Worm (Caenorhabditis elegans) whole organism, L4 larva: Measurements from ENCODE around the gene math-26.
"Not testable (repeated sequence)": the region's sequence is repeated elsewhere in the genome, so short reads cannot be mapped to it uniquely, and the experiment has no call there.

Source experiments
- F10B5.3 ChIP-seq: sonication (generic microtip); optimal IDR thresholded peaks from 2 replicates; lab custom pipeline; 2016; ENCODE audit warnings: mild to moderate bottlenecking, missing genetic modification characterization, missing compliant biosample characterization
- T26A8.4 ChIP-seq: fragments of 200-800 bp; sonication (Bioruptor generic); IDR thresholded peaks from 2 replicates; pipeline ENCODE4 v1.3.6; 2022; ENCODE audit warnings: missing genetic modification characterization, missing compliant biosample characterization
- aha-1 ChIP-seq: fragments of 150-350 bp; peaks from one replicate; lab custom pipeline; 2014; ENCODE audit warnings: missing biosample characterization, missing genetic modification characterization
- attf-4 ChIP-seq: sonication (generic microtip); optimal IDR thresholded peaks from 3 replicates; lab custom pipeline; 2017; ENCODE audit warnings: missing biosample characterization, missing genetic modification characterization
- ceh-20 ChIP-seq: fragments of 200-800 bp; sonication (Bioruptor generic); IDR thresholded peaks from 2 replicates; pipeline ENCODE4 v1.3.6; 2022; ENCODE audit warnings: missing genetic modification reagents, missing genetic modification characterization, missing compliant biosample characterization
- ceh-28 ChIP-seq: fragments of 150-350 bp; optimal IDR thresholded peaks from 2 replicates; lab custom pipeline; 2014; ENCODE audit warnings: missing biosample characterization, missing genetic modification reagents, missing genetic modification characterization
- cey-2 ChIP-seq: sonication (generic microtip); optimal IDR thresholded peaks from 3 replicates; lab custom pipeline; 2017; ENCODE audit warnings: missing genetic modification characterization, mild to moderate bottlenecking, missing compliant biosample characterization, antibody characterized with exemption, borderline replicate concordance; ENCODE audit not compliant: insufficient read depth
- ctbp-1 ChIP-seq: fragments of 200-800 bp; sonication (Bioruptor generic); IDR thresholded peaks from 2 replicates; pipeline ENCODE4 v1.3.6; 2022; ENCODE audit warnings: missing genetic modification reagents, missing genetic modification characterization, missing compliant biosample characterization
- daf-16 ChIP-seq, 3 experiments: sonication (generic microtip); optimal IDR thresholded peaks; 2 replicates each; lab custom pipeline; 2016 to 2017; ENCODE audit warnings: missing genetic modification characterization in 3 of 3, missing genetic modification reagents in 3 of 3, mild to moderate bottlenecking in 2 of 3, missing compliant biosample characterization in 2 of 3, missing biosample characterization in 1 of 3, moderate library complexity in 1 of 3
- daf-19 ChIP-seq: fragments of 200-800 bp; sonication (Bioruptor generic); conservative IDR thresholded peaks from 2 replicates; pipeline ENCODE4 v1.3.6; 2022; ENCODE audit warnings: missing genetic modification characterization, missing compliant biosample characterization
- dmd-6 ChIP-seq: fragments of 200-800 bp; sonication (Bioruptor generic); IDR thresholded peaks from 2 replicates; pipeline ENCODE4 v1.3.6; 2022; ENCODE audit warnings: missing genetic modification reagents, missing genetic modification characterization, missing compliant biosample characterization
- duxl-1 ChIP-seq: sonication (generic microtip); optimal IDR thresholded peaks from 2 replicates; lab custom pipeline; 2016; ENCODE audit warnings: mild to moderate bottlenecking, missing genetic modification characterization, moderate library complexity, missing compliant biosample characterization; ENCODE audit not compliant: poor library complexity
- hlh-11 ChIP-seq: fragments of 200-800 bp; sonication (Bioruptor generic); optimal IDR thresholded peaks from 2 replicates; lab custom pipeline; 2018; ENCODE audit warnings: mild to moderate bottlenecking, missing genetic modification characterization, missing compliant biosample characterization
- hlh-30 ChIP-seq: sonication (generic microtip); optimal IDR thresholded peaks from 2 replicates; lab custom pipeline; 2017; ENCODE audit warnings: antibody characterized with exemption, mild to moderate bottlenecking, missing genetic modification characterization, missing compliant biosample characterization; ENCODE audit not compliant: insufficient read depth
- lin-1 ChIP-seq: fragments of 200-800 bp; sonication (Bioruptor generic); IDR thresholded peaks from 2 replicates; pipeline ENCODE4 v1.3.6; 2022; ENCODE audit warnings: missing genetic modification reagents, missing genetic modification characterization, missing compliant biosample characterization
- lin-15B ChIP-seq: fragments of 150-350 bp; sonication (generic microtip); optimal IDR thresholded peaks from 3 replicates; lab custom pipeline; 2014; ENCODE audit warnings: missing biosample characterization, missing genetic modification characterization
- lir-3 ChIP-seq: sonication (generic microtip); optimal IDR thresholded peaks from 2 replicates; lab custom pipeline; 2016; ENCODE audit warnings: mild to moderate bottlenecking, missing genetic modification characterization, missing compliant biosample characterization
- nhr-10 ChIP-seq: fragments of 150-350 bp; optimal IDR thresholded peaks from 2 replicates; lab custom pipeline; 2014; ENCODE audit warnings: missing biosample characterization, missing genetic modification characterization
- nhr-28 ChIP-seq: fragments of 150-350 bp; optimal IDR thresholded peaks from 2 replicates; lab custom pipeline; 2014; ENCODE audit warnings: missing biosample characterization, missing genetic modification characterization
- nhr-42 ChIP-seq: fragments of 200-800 bp; sonication (Bioruptor generic); IDR thresholded peaks from 2 replicates; pipeline ENCODE4 v1.3.6; 2022; ENCODE audit warnings: missing genetic modification characterization, missing compliant biosample characterization
- nhr-76 ChIP-seq: fragments of 150-350 bp; optimal IDR thresholded peaks from 2 replicates; lab custom pipeline; 2014; ENCODE audit warnings: missing biosample characterization, missing genetic modification characterization
- php-3 ChIP-seq: fragments of 200-800 bp; sonication (Bioruptor generic); IDR thresholded peaks from 2 replicates; pipeline ENCODE4 v1.3.6; 2022; ENCODE audit warnings: missing genetic modification reagents, missing genetic modification characterization, missing compliant biosample characterization
- pqm-1 ChIP-seq: sonication (generic microtip); optimal IDR thresholded peaks from 2 replicates; lab custom pipeline; 2017; ENCODE audit warnings: missing biosample characterization, missing genetic modification characterization
- sdz-12 ChIP-seq: fragments of 200-800 bp; sonication (Bioruptor generic); optimal IDR thresholded peaks from 2 replicates; lab custom pipeline; 2018; ENCODE audit warnings: mild to moderate bottlenecking, missing genetic modification characterization, missing compliant biosample characterization
- skn-1 ChIP-seq: fragments of 150-350 bp; optimal IDR thresholded peaks from 2 replicates; lab custom pipeline; 2014; ENCODE audit warnings: missing biosample characterization, missing genetic modification characterization
- unc-62 ChIP-seq, 3 experiments: fragments of 150-350 bp in 1 of 3; sonication (generic microtip); optimal IDR thresholded peaks in 2 of 3; peaks in 1 of 3; 1 replicate in 1 of 3; 2 replicates in 2 of 3; lab custom pipeline; 2014 to 2017; ENCODE audit warnings: missing biosample characterization in 3 of 3, missing genetic modification characterization in 3 of 3, missing genetic modification reagents in 3 of 3, missing genotype in 1 of 3
- ztf-11 ChIP-seq: fragments of 150-350 bp; optimal IDR thresholded peaks from 2 replicates; lab custom pipeline; 2014; ENCODE audit warnings: missing biosample characterization, missing genetic modification characterization
- ztf-7 ChIP-seq: fragments of 150-350 bp; optimal IDR thresholded peaks from 2 replicates; lab custom pipeline; 2014; ENCODE audit warnings: missing biosample characterization, missing genetic modification characterization

The math-26 gene

DNA sequence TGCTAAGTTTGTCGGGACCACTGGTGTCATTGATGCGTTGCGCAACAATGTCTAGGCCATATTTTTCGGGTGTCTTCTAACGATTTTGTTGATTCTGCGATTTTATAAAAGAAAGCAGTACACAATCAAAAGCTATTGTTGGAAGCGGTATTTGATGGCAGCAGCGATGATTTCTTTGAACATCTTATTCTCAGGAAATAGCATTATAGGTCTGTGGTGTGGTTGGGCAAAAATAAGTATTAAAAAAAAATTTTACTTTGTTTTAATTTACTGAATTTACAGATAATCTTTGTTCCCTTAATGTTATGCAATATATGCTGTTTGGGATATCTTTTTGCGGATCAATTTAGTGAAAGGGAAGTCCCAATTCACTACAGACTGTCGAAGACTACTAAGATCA lies 14.4 kb upstream of the math-26 start, which contains the start of gene F36H5.10:
TSS of gene F36H5.10 (plus strand) at position 301 of the 400 bp plus-strand sequence.
- TF ChIP-seq aha-1 = peak; percentile 7
- TF ChIP-seq ztf-11 (tag; lab: Kevin White, UChicago) = no peak
- TF ChIP-seq, all 104 proteins: peak for 1

ce11 chrII:1759602-1760001 lies 11.8 kb upstream of the math-26 start, which contains the start of gene F36H5.18:
Gene F36H5.18 (plus strand): TSS chrII:1759902.
- TF ChIP-seq attf-4 (tag; lab: Kevin White, UChicago) = no peak
- TF ChIP-seq F10B5.3 = no peak
- TF ChIP-seq duxl-1 = no peak
- no peak for TF ChIP-seq ztf-7 (tag; lab: Kevin White, UChicago)
- TF ChIP-seq cey-2 (tag; lab: Kevin White, UChicago) = no peak
- TF ChIP-seq hlh-30 (tag; lab: Kevin White, UChicago) = no peak
- no peak for TF ChIP-seq lin-1 (GFP tag; lab: Robert Waterston, UW)

ce11 chrII:1761564-1761963 lies 9.9 kb upstream of the math-26 start, which contains the start of gene F36H5.4:
Gene F36H5.4 (plus strand): TSS chrII:1761864.
- no peak for TF ChIP-seq duxl-1

DNA sequence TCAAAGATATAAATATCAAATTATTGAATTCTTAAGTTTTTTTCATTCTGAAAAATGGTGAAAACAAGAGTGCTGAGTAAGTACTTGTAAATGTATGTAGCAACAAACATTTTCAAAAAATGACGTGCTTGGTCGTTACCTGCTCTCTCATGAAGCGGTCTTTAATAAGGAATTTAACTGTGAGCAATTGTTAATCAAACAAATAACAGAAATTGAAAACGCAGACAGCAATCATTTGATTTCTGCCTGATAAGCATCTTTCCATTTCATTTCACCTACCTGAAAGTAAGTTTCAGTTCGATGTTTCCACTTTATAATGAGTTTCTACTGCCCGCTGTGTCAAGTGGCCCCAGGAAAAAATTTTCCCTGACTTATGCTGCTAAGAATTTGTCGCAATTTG lies 8.4 kb upstream of the math-26 start, which contains the start of gene math-28:
TSS of gene math-28 (plus strand) at position 301 of the 400 bp plus-strand sequence.
- peak; percentile 55 for TF ChIP-seq aha-1
- no peak for TF ChIP-seq ceh-28 (tag; lab: Kevin White, UChicago)

DNA sequence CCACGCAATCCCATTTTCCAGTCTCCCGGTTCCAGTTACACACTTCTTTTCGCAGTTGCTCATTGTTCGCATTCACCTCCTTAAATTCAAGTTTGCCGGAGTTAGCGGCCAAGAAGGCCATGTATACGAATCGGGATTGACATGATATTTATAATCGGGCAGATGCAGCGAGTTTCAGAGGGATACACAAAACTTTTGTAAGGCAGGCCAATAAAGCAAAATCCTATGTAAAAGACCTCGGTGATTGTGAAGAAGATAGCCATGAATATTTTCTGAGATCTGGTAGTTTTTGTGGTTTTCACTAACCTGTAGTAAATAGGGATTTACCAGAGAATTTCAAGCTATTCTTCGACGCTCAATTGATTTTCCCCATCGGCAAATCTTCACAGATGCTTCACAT lies 4.7 kb upstream of the math-26 start:
- no peak for TF ChIP-seq ctbp-1
- TF ChIP-seq nhr-76 (tag; lab: Kevin White, UChicago) = no peak
- TF ChIP-seq T26A8.4 (GFP tag; lab: Robert Waterston, UW) = no peak
- TF ChIP-seq skn-1 (tag; lab: Kevin White, UChicago) = no peak
- no peak for TF ChIP-seq lin-15B
- peak in 1 of 2 experiments; percentile 93 for TF ChIP-seq unc-62 (GFP tag; optimal IDR thresholded peaks at IDR 0.05 in 1 of 2; lab: Kevin White, UChicago)
- TF ChIP-seq unc-62 (tag; optimal IDR thresholded peaks at IDR 0.05; lab: Kevin White, UChicago) = no peak
- no peak for TF ChIP-seq daf-19 (GFP tag; lab: Robert Waterston, UW)
- TF ChIP-seq sdz-12 (GFP tag; lab: Kevin White, UChicago) = no peak

- TF ChIP-seq nhr-28 (tag; lab: Kevin White, UChicago) = peak; percentile 95
- TF ChIP-seq daf-16 (GFP tag; optimal IDR thresholded peaks at IDR 0.05; lab: Kevin White, UChicago) = not testable (repeated sequence)
- peak; percentile 57 for TF ChIP-seq daf-16 (tag; optimal IDR thresholded peaks at IDR 0.05; lab: Kevin White, UChicago)
- 0 out of 2 replicates have a peak, but pooled peaks have one; percentile 19 for TF ChIP-seq dmd-6
- peak; percentile 66 for TF ChIP-seq pqm-1 (tag; lab: Kevin White, UChicago)
- TF ChIP-seq aha-1 = peak; percentile 15
- TF ChIP-seq hlh-11 (tag; lab: Kevin White, UChicago) = peak; percentile 58
- peak; percentile 37; the same call in 1 of the 2 replicates for TF ChIP-seq php-3
- TF ChIP-seq, all 104 proteins: peak for 7; not testable (repeated sequence) for 97
These were observed 4.0 kb upstream of the math-26 start for ce11 chrII:1767458-1767857.

DNA sequence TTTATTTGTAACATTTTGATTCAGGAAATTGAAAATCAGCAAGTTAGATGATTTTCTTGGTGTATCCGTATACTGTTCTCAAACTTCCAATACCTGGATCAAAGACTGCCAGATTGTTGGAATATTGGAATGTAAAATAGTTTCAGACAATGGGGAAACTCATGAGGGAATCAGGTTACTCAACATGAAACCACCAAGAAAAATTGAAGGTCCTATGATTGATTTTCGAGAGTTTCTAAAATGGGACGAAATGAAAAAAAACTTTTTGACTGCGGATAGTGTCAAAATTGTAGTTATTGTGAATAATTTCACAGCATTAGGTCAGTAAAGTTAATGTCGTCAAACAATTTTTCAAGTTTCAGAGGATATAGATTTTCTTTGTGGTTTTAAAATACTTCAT lies 338 bp downstream of the math-26 start, which contains the start of gene math-3:
TSS of gene math-3 (plus strand) at position 301 of the 400 bp plus-strand sequence.
- TF ChIP-seq nhr-42 = no peak
- no peak for TF ChIP-seq lir-3
- TF ChIP-seq ceh-20 (GFP tag; lab: Robert Waterston, UW) = no peak
- no peak for TF ChIP-seq nhr-10 (tag; lab: Kevin White, UChicago)
- peak in 1 of 2 experiments; percentile 46 for TF ChIP-seq unc-62 (GFP tag; optimal IDR thresholded peaks at IDR 0.05 in 1 of 2; lab: Kevin White, UChicago)
- no peak for TF ChIP-seq unc-62 (tag; optimal IDR thresholded peaks at IDR 0.05; lab: Kevin White, UChicago)
- TF ChIP-seq, all 104 proteins: peak for 1
